Worm (Caenorhabditis elegans) whole organism, L1 larva: ENCODE data around the gene W03C9.6.

ENCODE experiments used
- aly-2 ChIP-seq: fragments of 150-350 bp; optimal IDR thresholded peaks from 2 replicates; lab custom pipeline; 2014; ENCODE audit warnings: missing biosample characterization, missing genetic modification characterization
- elt-3 ChIP-seq, 6 experiments: fragments of 150-350 bp in 1 of 6; sonication (generic microtip); optimal IDR thresholded peaks; 2 replicates each; lab custom pipeline; 2017 to 2018; ENCODE audit warnings: missing biosample characterization in 6 of 6, missing genetic modification characterization in 6 of 6, inconsistent platforms in 1 of 6
- lin-13 ChIP-seq: fragments of 150-350 bp; optimal IDR thresholded peaks from 2 replicates; lab custom pipeline; 2014; ENCODE audit warnings: missing biosample characterization, missing genetic modification reagents, missing genetic modification characterization
- mep-1 ChIP-seq: fragments of 150-350 bp; optimal IDR thresholded peaks from 2 replicates; lab custom pipeline; 2014; ENCODE audit warnings: missing biosample characterization, missing genetic modification characterization
- sox-4 ChIP-seq: sonication (generic microtip); optimal IDR thresholded peaks from 2 replicates; lab custom pipeline; 2016; ENCODE audit warnings: missing genetic modification characterization, missing compliant biosample characterization
- unc-62 ChIP-seq: fragments of 150-350 bp; optimal IDR thresholded peaks from 2 replicates; lab custom pipeline; 2014; ENCODE audit warnings: missing biosample characterization, missing genetic modification reagents, missing genetic modification characterization

DNA sequence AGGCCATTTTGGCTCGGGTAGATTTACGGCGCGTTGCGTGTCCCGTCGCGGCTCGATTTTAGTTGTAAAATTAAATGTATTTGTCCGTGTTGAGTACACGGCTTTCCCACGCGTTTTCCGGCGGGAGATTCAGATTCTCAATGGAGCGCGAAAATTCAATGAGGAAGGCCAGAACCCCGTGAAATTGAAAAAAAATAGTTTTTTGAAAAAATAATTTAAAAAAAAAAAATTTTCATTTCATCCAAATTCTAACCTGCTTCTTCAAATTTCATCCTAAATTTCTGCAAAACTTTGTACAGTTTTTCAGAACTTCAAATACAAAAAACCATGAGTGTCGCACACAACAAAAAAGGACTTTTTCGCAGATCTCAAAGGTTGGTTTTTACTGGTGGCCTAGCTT, 54.5 kb downstream of the W03C9.6 start, which contains the start of gene glb-29:
- TF ChIP-seq sox-4 (tag; lab: Kevin White, UChicago) = no peak
- no peak for TF ChIP-seq mep-1 (tag; lab: Kevin White, UChicago)
- TF ChIP-seq unc-62 (GFP tag; lab: Kevin White, UChicago) = no peak
- TF ChIP-seq aly-2 = no peak
- no peak for TF ChIP-seq lin-13
- TF ChIP-seq elt-3 (tag; optimal IDR thresholded peaks at IDR 0.05; lab: Kevin White, UChicago) = no peak
